Fruit fly (Drosophila melanogaster) whole organism, embryonic: Measurements from ENCODE around the gene firl.

Experiments
- CG10543 ChIP-seq: fragments of 200-800 bp; sonication (Bioruptor generic); optimal IDR thresholded peaks from 3 replicates; lab custom pipeline; 2017; ENCODE audit warnings: missing biosample characterization, mild to moderate bottlenecking, missing genetic modification characterization, moderate library complexity
- CG11247 ChIP-seq: fragments of 200-800 bp; sonication (Bioruptor generic); IDR thresholded peaks from 2 replicates; pipeline ENCODE4 v1.3.6; 2022; ENCODE audit warnings: missing biosample characterization, missing genetic modification characterization
- CG11695 ChIP-seq: fragments of 200-800 bp; sonication (Bioruptor generic); IDR thresholded peaks from 3 replicates; pipeline ENCODE4 v1.3.6; 2022; ENCODE audit warnings: missing biosample characterization, missing genetic modification characterization
- CG12104 ChIP-seq: fragments of 200-800 bp; sonication (Bioruptor generic); optimal IDR thresholded peaks from 3 replicates; lab custom pipeline; 2016; ENCODE audit warnings: missing biosample characterization, missing genetic modification characterization
- CG13296 ChIP-seq: fragments of 200-800 bp; sonication (Bioruptor generic); optimal IDR thresholded peaks from 3 replicates; lab custom pipeline; 2018; ENCODE audit warnings: missing biosample characterization, mild to moderate bottlenecking, missing genetic modification characterization
- CG15011 ChIP-seq: fragments of 200-800 bp; sonication (Bioruptor generic); optimal IDR thresholded peaks from 3 replicates; lab custom pipeline; 2018; ENCODE audit warnings: missing biosample characterization, mild to moderate bottlenecking, missing genetic modification characterization
- CG15269 ChIP-seq: fragments of 200-800 bp; sonication (Bioruptor generic); optimal IDR thresholded peaks from 2 replicates; lab custom pipeline; 2018; ENCODE audit warnings: missing biosample characterization, mild to moderate bottlenecking, missing genetic modification characterization, moderate library complexity
- CG15479 ChIP-seq: fragments of 200-800 bp; sonication (Bioruptor generic); optimal IDR thresholded peaks from 3 replicates; lab custom pipeline; 2019; ENCODE audit warnings: missing biosample characterization, mild to moderate bottlenecking, missing genetic modification characterization, moderate library complexity
- CG15514 ChIP-seq: fragments of 200-800 bp; sonication (Bioruptor generic); optimal IDR thresholded peaks from 3 replicates; lab custom pipeline; 2017; ENCODE audit warnings: missing biosample characterization, missing genetic modification characterization, mild to moderate bottlenecking, moderate library complexity, missing genetic modification reagents
- CG15696 ChIP-seq: fragments of 200-800 bp; sonication (Bioruptor generic); optimal IDR thresholded peaks from 2 replicates; lab custom pipeline; 2019; ENCODE audit warnings: missing biosample characterization, mild to moderate bottlenecking, missing genetic modification characterization, moderate library complexity
- CG16779 ChIP-seq: fragments of 200-800 bp; sonication (Bioruptor generic); IDR thresholded peaks from 2 replicates; pipeline ENCODE4 v1.3.6; 2022; ENCODE audit warnings: missing biosample characterization, missing genetic modification characterization
- CG17186 ChIP-seq: fragments of 200-800 bp; sonication (Bioruptor generic); optimal IDR thresholded peaks from 3 replicates; lab custom pipeline; 2017; ENCODE audit warnings: missing biosample characterization, missing genetic modification reagents, missing genetic modification characterization
- CG17361 ChIP-seq: fragments of 200-800 bp; sonication (Bioruptor generic); IDR thresholded peaks from 3 replicates; pipeline ENCODE4 v1.3.6; 2022; ENCODE audit warnings: missing biosample characterization, missing genetic modification characterization
- CG17829 ChIP-seq: fragments of 200-800 bp; optimal IDR thresholded peaks from 2 replicates; lab custom pipeline; 2019; ENCODE audit warnings: missing biosample characterization, mild to moderate bottlenecking, missing genetic modification characterization, moderate library complexity
- CG3065 ChIP-seq: fragments of 200-800 bp; sonication (Bioruptor generic); optimal IDR thresholded peaks from 2 replicates; lab custom pipeline; 2016; ENCODE audit warnings: missing biosample characterization, missing genetic modification characterization
- CG34376 ChIP-seq: fragments of 200-800 bp; sonication (Bioruptor generic); optimal IDR thresholded peaks from 2 replicates; lab custom pipeline; 2018; ENCODE audit warnings: missing biosample characterization, mild to moderate bottlenecking, missing genetic modification characterization
- CG4707 ChIP-seq: fragments of 200-800 bp; sonication (Bioruptor generic); optimal IDR thresholded peaks from 2 replicates; lab custom pipeline; 2018; ENCODE audit warnings: missing biosample characterization, mild to moderate bottlenecking, missing genetic modification characterization, moderate library complexity
- CG6854 ChIP-seq: fragments of 200-800 bp; sonication (Bioruptor generic); optimal IDR thresholded peaks from 3 replicates; lab custom pipeline; 2017; ENCODE audit warnings: missing biosample characterization, mild to moderate bottlenecking, missing genetic modification characterization
- CG7963 ChIP-seq: fragments of 200-800 bp; sonication (Bioruptor generic); IDR thresholded peaks from 3 replicates; pipeline ENCODE4 v1.3.6; 2022; ENCODE audit warnings: missing biosample characterization, missing genetic modification characterization; ENCODE audit not compliant: partially characterized antibody
- CG8281 ChIP-seq: fragments of 200-800 bp; sonication (Bioruptor generic); optimal IDR thresholded peaks from 2 replicates; lab custom pipeline; 2018; ENCODE audit warnings: missing biosample characterization, mild to moderate bottlenecking, missing genetic modification characterization, moderate library complexity
- CG8359 ChIP-seq: fragments of 200-800 bp; sonication (Bioruptor generic); optimal IDR thresholded peaks from 2 replicates; lab custom pipeline; 2017; ENCODE audit warnings: missing biosample characterization, mild to moderate bottlenecking, missing genetic modification characterization, borderline replicate concordance
- CHES-1-like ChIP-seq: fragments of 200-800 bp; sonication (Bioruptor generic); optimal IDR thresholded peaks from 2 replicates; lab custom pipeline; 2016; ENCODE audit warnings: missing biosample characterization, missing genetic modification characterization
- Deaf1 ChIP-seq: fragments of 200-800 bp; optimal IDR thresholded peaks from 3 replicates; lab custom pipeline; 2019; ENCODE audit warnings: missing biosample characterization, mild to moderate bottlenecking, missing genetic modification characterization, moderate library complexity
- E2f1 ChIP-seq: fragments of 200-800 bp; sonication (Bioruptor generic); IDR thresholded peaks from 2 replicates; pipeline ENCODE4 v1.3.6; 2022; ENCODE audit warnings: missing biosample characterization, missing genetic modification characterization
- Oaz ChIP-seq: fragments of 200-800 bp; sonication (Bioruptor generic); IDR thresholded peaks from 2 replicates; pipeline ENCODE4 v1.3.6; 2022; ENCODE audit warnings: missing biosample characterization, missing genetic modification characterization
- Oli ChIP-seq: fragments of 200-800 bp; sonication (Bioruptor generic); optimal IDR thresholded peaks from 2 replicates; lab custom pipeline; 2018; ENCODE audit warnings: missing biosample characterization, mild to moderate bottlenecking, missing genetic modification characterization, moderate library complexity
- Spps ChIP-seq: fragments of 200-800 bp; sonication (Bioruptor generic); optimal IDR thresholded peaks from 2 replicates; lab custom pipeline; 2018; ENCODE audit warnings: missing biosample characterization, mild to moderate bottlenecking, missing genetic modification characterization
- Taf1 ChIP-seq: fragments of 200-800 bp; sonication (Bioruptor generic); IDR thresholded peaks from 2 replicates; pipeline ENCODE4 v1.3.6; 2022; ENCODE audit warnings: missing biosample characterization, missing genetic modification characterization
- bowl ChIP-seq: fragments of 200-800 bp; sonication (Bioruptor generic); IDR thresholded peaks from 2 replicates; pipeline ENCODE4 v1.3.6; 2022; ENCODE audit warnings: missing biosample characterization, missing genetic modification characterization
- cg ChIP-seq: fragments of 200-800 bp; sonication (Bioruptor generic); optimal IDR thresholded peaks from 3 replicates; lab custom pipeline; 2019; ENCODE audit warnings: missing biosample characterization, mild to moderate bottlenecking, missing genetic modification characterization, moderate library complexity
- croc ChIP-seq: fragments of 200-800 bp; sonication (Bioruptor generic); conservative IDR thresholded peaks from 3 replicates; pipeline ENCODE4 v1.3.6; 2022; ENCODE audit warnings: missing biosample characterization, missing genetic modification characterization
- crp ChIP-seq, 2 experiments: fragments of 200-800 bp; sonication (Bioruptor generic); optimal IDR thresholded peaks; 2 replicates in 1 of 2; 3 replicates in 1 of 2; lab custom pipeline; 2017; ENCODE audit warnings: missing biosample characterization in 2 of 2, missing genetic modification characterization in 2 of 2, mild to moderate bottlenecking in 1 of 2, moderate library complexity in 1 of 2
- fd96Cb ChIP-seq: fragments of 200-800 bp; sonication (Bioruptor generic); optimal IDR thresholded peaks from 2 replicates; lab custom pipeline; 2018; ENCODE audit warnings: missing biosample characterization, mild to moderate bottlenecking, missing genetic modification characterization, moderate library complexity
- ftz-f1 ChIP-seq: fragments of 200-800 bp; sonication (Bioruptor generic); optimal IDR thresholded peaks from 2 replicates; lab custom pipeline; 2016; ENCODE audit warnings: missing biosample characterization, missing genetic modification characterization
- gcm ChIP-seq: fragments of 200-800 bp; sonication (Bioruptor generic); optimal IDR thresholded peaks from 2 replicates; lab custom pipeline; 2019; ENCODE audit warnings: missing biosample characterization, mild to moderate bottlenecking, missing genetic modification characterization, moderate library complexity
- h ChIP-seq: fragments of >200 bp; optimal IDR thresholded peaks from 2 replicates; lab custom pipeline; 2017
- hth ChIP-seq: fragments of >200 bp; optimal IDR thresholded peaks from 2 replicates; lab custom pipeline; 2017; ENCODE audit warnings: inconsistent platforms
- jigr1 ChIP-seq: fragments of 200-800 bp; sonication (Bioruptor generic); IDR thresholded peaks from 3 replicates; pipeline ENCODE4 v1.3.6; 2022; ENCODE audit warnings: missing biosample characterization, missing genetic modification characterization
- ken ChIP-seq: fragments of 200-800 bp; sonication (Bioruptor generic); IDR thresholded peaks from 3 replicates; pipeline ENCODE4 v1.3.6; 2022; ENCODE audit warnings: missing biosample characterization, missing genetic modification characterization
- nerfin-2 ChIP-seq: fragments of 200-800 bp; sonication (Bioruptor generic); IDR thresholded peaks from 2 replicates; pipeline ENCODE4 v1.3.6; 2022; ENCODE audit warnings: missing biosample characterization, missing genetic modification characterization; ENCODE audit not compliant: partially characterized antibody
- oc ChIP-seq: fragments of 200-800 bp; sonication (Bioruptor generic); optimal IDR thresholded peaks from 2 replicates; lab custom pipeline; 2018; ENCODE audit warnings: missing biosample characterization, mild to moderate bottlenecking, missing genetic modification characterization, moderate library complexity
- pfk ChIP-seq: fragments of 200-800 bp; sonication (Bioruptor generic); optimal IDR thresholded peaks from 2 replicates; lab custom pipeline; 2018; ENCODE audit warnings: missing biosample characterization, mild to moderate bottlenecking, missing genetic modification characterization, moderate library complexity
- ssp ChIP-seq: fragments of 200-800 bp; sonication (Bioruptor generic); IDR thresholded peaks from 2 replicates; pipeline ENCODE4 v1.3.6; 2022; ENCODE audit warnings: missing biosample characterization, missing genetic modification characterization
- tna ChIP-seq: fragments of 200-800 bp; sonication (Bioruptor generic); IDR thresholded peaks from 2 replicates; pipeline ENCODE4 v1.3.6; 2022; ENCODE audit warnings: missing biosample characterization, missing genetic modification characterization; ENCODE audit not compliant: partially characterized antibody
- toy ChIP-seq: fragments of 200-800 bp; sonication (Bioruptor generic); IDR thresholded peaks from 2 replicates; pipeline ENCODE4 v1.3.6; 2022; ENCODE audit warnings: missing biosample characterization, missing genetic modification characterization
- vfl ChIP-seq: fragments of 200-800 bp; sonication (Bioruptor generic); optimal IDR thresholded peaks from 2 replicates; lab custom pipeline; 2016; ENCODE audit warnings: missing biosample characterization, missing genetic modification characterization
- zen ChIP-seq: fragments of 200-800 bp; sonication (Bioruptor generic); optimal IDR thresholded peaks from 3 replicates; lab custom pipeline; 2018; ENCODE audit warnings: missing biosample characterization, mild to moderate bottlenecking, missing genetic modification characterization, moderate library complexity
- zfh1 ChIP-seq: fragments of 200-800 bp; sonication (Bioruptor generic); IDR thresholded peaks from 3 replicates; pipeline ENCODE4 v1.3.6; 2022; ENCODE audit warnings: missing biosample characterization, missing genetic modification characterization

The firl gene

dm6 chr2L:12045941-12046855 lies 20.4 kb downstream of the firl start, which contains the start of gene CG6770 (continued):
- TF ChIP-seq cg (GFP tag; lab: Kevin White, UChicago) = no peak
- TF ChIP-seq CG17361 (GFP tag; lab: Robert Waterston, UW) = peak; percentile 81
- TF ChIP-seq ftz-f1 (GFP tag; lab: Kevin White, UChicago) = peak; percentile 12
- peak; percentile 27 for TF ChIP-seq zen (tag; lab: Kevin White, UChicago)
- TF ChIP-seq CG15269 = peak; percentile 90
- no peak for TF ChIP-seq CG17186 (GFP tag; lab: Kevin White, UChicago)
- peak; percentile 92 for TF ChIP-seq CG11695 (GFP tag; lab: Robert Waterston, UW)
- peak; percentile 86; the same call in 1 of the 2 replicates for TF ChIP-seq bowl (GFP tag; lab: Robert Waterston, UW)
- peak; percentile 74 for TF ChIP-seq CG6854 (GFP tag; lab: Kevin White, UChicago)
- peak; percentile 87 for TF ChIP-seq CG15514 (GFP tag; lab: Kevin White, UChicago)
- peak; percentile 54 for TF ChIP-seq pfk
- TF ChIP-seq CG8359 = peak; percentile 29
- TF ChIP-seq CG13296 (GFP tag; lab: Kevin White, UChicago) = peak; percentile 93
- TF ChIP-seq CG10543 (GFP tag; lab: Kevin White, UChicago) = peak; percentile 93
- 0 out of 3 replicates have a peak, but pooled peaks have one; percentile 23 for TF ChIP-seq croc (GFP tag; lab: Robert Waterston, UW)
- peak; percentile 63 for TF ChIP-seq gcm (GFP tag; lab: Kevin White, UChicago)
- TF ChIP-seq tna = peak; percentile 54; the same call in 1 of the 2 replicates
- peak; percentile 85 for TF ChIP-seq CG12104 (GFP tag; lab: Kevin White, UChicago)
- TF ChIP-seq CG34376 (GFP tag; lab: Kevin White, UChicago) = peak; percentile 84
- no peak for TF ChIP-seq toy
- TF ChIP-seq ken (GFP tag; lab: Robert Waterston, UW) = peak; percentile 73
- TF ChIP-seq CG8281 (tag; lab: Kevin White, UChicago) = peak; percentile 14
- peak; percentile 77 for TF ChIP-seq Oli (tag; lab: Kevin White, UChicago)
- TF ChIP-seq CG11247 = peak; percentile 82
- no peak for TF ChIP-seq h (lab: Kevin White, UChicago)
- TF ChIP-seq oc = peak; percentile 41
- TF ChIP-seq vfl = peak; percentile 63
- peak; percentile 35; the same call in 1 of the 3 replicates for TF ChIP-seq CG7963 (GFP tag; lab: Robert Waterston, UW)
- no peak for TF ChIP-seq hth (lab: Kevin White, UChicago)
- 0 out of 3 replicates have a peak, but pooled peaks have one; percentile 45 for TF ChIP-seq jigr1
- peak; percentile 70 for TF ChIP-seq Taf1 (GFP tag; lab: Robert Waterston, UW)
- TF ChIP-seq CG4707 (GFP tag; lab: Kevin White, UChicago) = peak; percentile 29
- peak; percentile 12 for TF ChIP-seq CG15696 (tag; lab: Kevin White, UChicago)
- TF ChIP-seq fd96Cb = peak; percentile 51
- peak; percentile 74 for TF ChIP-seq Oaz (GFP tag; lab: Robert Waterston, UW)
- TF ChIP-seq CHES-1-like (GFP tag; lab: Kevin White, UChicago) = peak; percentile 41
- TF ChIP-seq CG17829 (tag; lab: Kevin White, UChicago) = peak; percentile 70
- TF ChIP-seq Deaf1 (tag; lab: Kevin White, UChicago) = peak; percentile 63
- TF ChIP-seq CG15479 (GFP tag; lab: Kevin White, UChicago) = no peak
- no peak for TF ChIP-seq crp (GFP tag; optimal IDR thresholded peaks at IDR 0.05; lab: Kevin White, UChicago)
- TF ChIP-seq nerfin-2 (GFP tag; lab: Robert Waterston, UW) = no peak
- TF ChIP-seq ssp (GFP tag; lab: Robert Waterston, UW) = peak; percentile 68; the same call in 1 of the 2 replicates
- peak; percentile 84 for TF ChIP-seq E2f1 (GFP tag; lab: Robert Waterston, UW)
- TF ChIP-seq CG3065 = no peak
- TF ChIP-seq CG15011 (GFP tag; lab: Kevin White, UChicago) = peak; percentile 65
- peak; percentile 49 for TF ChIP-seq Spps
- TF ChIP-seq zfh1 (GFP tag; lab: Robert Waterston, UW) = peak; percentile 85
- peak; percentile 59 for TF ChIP-seq CG16779 (GFP tag; lab: Robert Waterston, UW)
